Fruit fly (Drosophila melanogaster): ENCODE measurements around the gene Wnt10.

The Wnt10 gene

dm6 chr2L:7420305-7421287 is 57.4 kb downstream of the Wnt10 start (continued):
- TF ChIP-seq cad (GFP tag; optimal IDR thresholded peaks at IDR 0.05) (no peak), wor (GFP tag; IDR thresholded peaks at IDR 0.05) (no peak), repo (GFP tag; optimal IDR thresholded peaks at IDR 0.05) (peak; percentile 39), fru (optimal IDR thresholded peaks at IDR 0.05) (no peak), btn (GFP tag; optimal IDR thresholded peaks at IDR 0.05) (peak; percentile 7), Dek (tag; optimal IDR thresholded peaks at IDR 0.05) (peak; percentile 68), stc (GFP tag; IDR thresholded peaks at IDR 0.05) (no peak), dmrt11E (tag; optimal IDR thresholded peaks at IDR 0.05) (peak; percentile 22), sima (GFP tag; optimal IDR thresholded peaks at IDR 0.05) (peak; percentile 26), wek (GFP tag; optimal IDR thresholded peaks at IDR 0.05) (no peak), gsb-n (tag; optimal IDR thresholded peaks at IDR 0.05) (peak; percentile 11), CG6765 (GFP tag; optimal IDR thresholded peaks at IDR 0.05) (no peak), Spps (tag; optimal IDR thresholded peaks at IDR 0.05) (no peak), pan (optimal IDR thresholded peaks at IDR 0.05) (no peak), pan (GFP tag; optimal IDR thresholded peaks at IDR 0.05 in 1 of 2, IDR thresholded peaks at IDR 0.05 in 1 of 2) (peak in 1 of 2 experiments; percentile 54), CG11085 (GFP tag; IDR thresholded peaks at IDR 0.05) (peak; percentile 48; the same call in 1 of the 2 replicates), CG17186 (GFP tag; optimal IDR thresholded peaks at IDR 0.05) (no peak), tap (tag; optimal IDR thresholded peaks at IDR 0.05) (no peak), CG9727 (GFP tag; optimal IDR thresholded peaks at IDR 0.05) (peak; percentile 75), NfI (GFP tag; optimal IDR thresholded peaks at IDR 0.05) (peak; percentile 51), trem (tag; optimal IDR thresholded peaks at IDR 0.05) (no peak), CG6854 (GFP tag; optimal IDR thresholded peaks at IDR 0.05) (peak; percentile 53), Dad (GFP tag; optimal IDR thresholded peaks at IDR 0.05) (no peak), Hr78 (GFP tag; optimal IDR thresholded peaks at IDR 0.05) (no peak), Sin3A (optimal IDR thresholded peaks at IDR 0.05) (no peak), slbo (GFP tag; IDR thresholded peaks at IDR 0.05) (peak; percentile 92), E2f1 (GFP tag; IDR thresholded peaks at IDR 0.05) (peak; percentile 58), CG3847 (GFP tag; IDR thresholded peaks at IDR 0.05) (peak; percentile 62; the same call in 1 of the 2 replicates), ap (GFP tag; IDR thresholded peaks at IDR 0.05) (no peak), CG10654 (GFP tag; optimal IDR thresholded peaks at IDR 0.05) (no peak), grn (GFP tag; optimal IDR thresholded peaks at IDR 0.05) (no peak), CG1529 (GFP tag; optimal IDR thresholded peaks at IDR 0.05) (peak; percentile 10), GATAe (GFP tag; conservative IDR thresholded peaks at IDR 0.05) (no peak), CG12219 (GFP tag; optimal IDR thresholded peaks at IDR 0.05) (peak; percentile 30), CG10959 (GFP tag; IDR thresholded peaks at IDR 0.05) (peak; percentile 40; the same call in 1 of the 2 replicates), CG17359 (tag; optimal IDR thresholded peaks at IDR 0.05) (peak; percentile 49), CG8290 (GFP tag; optimal IDR thresholded peaks at IDR 0.05) (no peak), CG8290 (tag; optimal IDR thresholded peaks at IDR 0.05) (peak in 1 of 2 experiments; percentile 62), dm (GFP tag; optimal IDR thresholded peaks at IDR 0.05) (peak; percentile 42), CG5953 (GFP tag; IDR thresholded peaks at IDR 0.05) (peak; percentile 57; the same call in 1 of the 2 replicates), CG12744 (GFP tag; optimal IDR thresholded peaks at IDR 0.05) (no peak), Nf-YC (tag; optimal IDR thresholded peaks at IDR 0.05) (no peak), CG2199 (GFP tag; IDR thresholded peaks at IDR 0.05) (no peak), E2f2 (GFP tag; IDR thresholded peaks at IDR 0.05) (no peak; the same call in 1 of the 2 replicates), CG9609 (GFP tag; optimal IDR thresholded peaks at IDR 0.05) (peak; percentile 76), CG9437 (GFP tag; optimal IDR thresholded peaks at IDR 0.05) (no peak), CG7786 (GFP tag; optimal IDR thresholded peaks at IDR 0.05) (peak; percentile 82), Dip2 (GFP tag; IDR thresholded peaks at IDR 0.05) (no peak), CG34422 (GFP tag; IDR thresholded peaks at IDR 0.05) (peak; percentile 52; the same call in 2 of the 3 replicates), zf30C (GFP tag; optimal IDR thresholded peaks at IDR 0.05) (no peak), lilli (GFP tag; optimal IDR thresholded peaks at IDR 0.05) (peak; percentile 90)
